Fruit fly (Drosophila melanogaster) whole organism, embryonic: ENCODE data around the gene Megf8.

Experiments
- Antp ChIP-seq: fragments of 200-800 bp; sonication (Bioruptor generic); optimal IDR thresholded peaks from 3 replicates; lab custom pipeline; 2016; ENCODE audit warnings: missing biosample characterization, missing genetic modification characterization
- CG1024 ChIP-seq: fragments of 200-800 bp; sonication (Bioruptor generic); IDR thresholded peaks from 2 replicates; pipeline ENCODE4 v1.3.6; 2022; ENCODE audit warnings: missing biosample characterization, missing genetic modification characterization
- CG11247 ChIP-seq: fragments of 200-800 bp; sonication (Bioruptor generic); IDR thresholded peaks from 2 replicates; pipeline ENCODE4 v1.3.6; 2022; ENCODE audit warnings: missing biosample characterization, missing genetic modification characterization
- CG11560 ChIP-seq: fragments of 200-800 bp; sonication (Bioruptor generic); IDR thresholded peaks from 3 replicates; pipeline ENCODE4 v1.3.6; 2022; ENCODE audit warnings: missing biosample characterization, missing genetic modification characterization
- CG12155 ChIP-seq: fragments of 200-800 bp; sonication (Bioruptor generic); optimal IDR thresholded peaks from 3 replicates; lab custom pipeline; 2016; ENCODE audit warnings: missing biosample characterization, missing genetic modification characterization
- CG13296 ChIP-seq: fragments of 200-800 bp; sonication (Bioruptor generic); optimal IDR thresholded peaks from 3 replicates; lab custom pipeline; 2018; ENCODE audit warnings: missing biosample characterization, mild to moderate bottlenecking, missing genetic modification characterization
- CG13624 ChIP-seq: fragments of 200-800 bp; sonication (Bioruptor generic); optimal IDR thresholded peaks from 2 replicates; lab custom pipeline; 2016; ENCODE audit warnings: missing biosample characterization, missing genetic modification characterization
- CG14441 ChIP-seq: fragments of 200-800 bp; sonication (Bioruptor generic); IDR thresholded peaks from 2 replicates; pipeline ENCODE4 v1.3.6; 2022; ENCODE audit warnings: missing biosample characterization, missing genetic modification characterization
- CG14860 ChIP-seq: fragments of 200-800 bp; sonication (Bioruptor generic); IDR thresholded peaks from 3 replicates; pipeline ENCODE4 v1.3.6; 2022; ENCODE audit warnings: missing biosample characterization, missing genetic modification characterization; ENCODE audit not compliant: partially characterized antibody
- CG15514 ChIP-seq: fragments of 200-800 bp; sonication (Bioruptor generic); optimal IDR thresholded peaks from 3 replicates; lab custom pipeline; 2017; ENCODE audit warnings: missing biosample characterization, missing genetic modification characterization, mild to moderate bottlenecking, moderate library complexity, missing genetic modification reagents
- CG15601 ChIP-seq: fragments of 200-800 bp; sonication (Bioruptor generic); optimal IDR thresholded peaks from 3 replicates; lab custom pipeline; 2019; ENCODE audit warnings: missing biosample characterization, mild to moderate bottlenecking, missing genetic modification characterization, moderate library complexity
- CG17186 ChIP-seq: fragments of 200-800 bp; sonication (Bioruptor generic); optimal IDR thresholded peaks from 3 replicates; lab custom pipeline; 2017; ENCODE audit warnings: missing biosample characterization, missing genetic modification reagents, missing genetic modification characterization
- CG2712 ChIP-seq: fragments of 200-800 bp; optimal IDR thresholded peaks from 3 replicates; lab custom pipeline; 2019; ENCODE audit warnings: missing biosample characterization, mild to moderate bottlenecking, missing genetic modification characterization, moderate library complexity
- CG2889 ChIP-seq: fragments of 200-800 bp; sonication (Bioruptor generic); IDR thresholded peaks from 3 replicates; pipeline ENCODE4 v1.3.6; 2022; ENCODE audit warnings: missing biosample characterization, missing genetic modification characterization
- CG30020 ChIP-seq: fragments of 200-800 bp; optimal IDR thresholded peaks from 2 replicates; lab custom pipeline; 2019; ENCODE audit warnings: missing biosample characterization, mild to moderate bottlenecking, missing genetic modification characterization, moderate library complexity
- CG34224 ChIP-seq: fragments of 200-800 bp; sonication (Bioruptor generic); IDR thresholded peaks from 3 replicates; pipeline ENCODE4 v1.3.6; 2022; ENCODE audit warnings: missing biosample characterization, missing genetic modification characterization; ENCODE audit not compliant: partially characterized antibody
- CG3847 ChIP-seq: fragments of 200-800 bp; sonication (Bioruptor generic); IDR thresholded peaks from 2 replicates; pipeline ENCODE4 v1.3.6; 2022; ENCODE audit warnings: missing biosample characterization, missing genetic modification characterization
- CG4617 ChIP-seq: fragments of 200-800 bp; sonication (Bioruptor generic); optimal IDR thresholded peaks from 3 replicates; lab custom pipeline; 2016; ENCODE audit warnings: missing biosample characterization, missing genetic modification characterization, borderline replicate concordance
- CG4707 ChIP-seq: fragments of 200-800 bp; sonication (Bioruptor generic); optimal IDR thresholded peaks from 2 replicates; lab custom pipeline; 2018; ENCODE audit warnings: missing biosample characterization, mild to moderate bottlenecking, missing genetic modification characterization, moderate library complexity
- CG4730 ChIP-seq: fragments of 200-800 bp; sonication (Bioruptor generic); IDR thresholded peaks from 2 replicates; pipeline ENCODE4 v1.3.6; 2022; ENCODE audit warnings: missing biosample characterization, missing genetic modification characterization
- CG8281 ChIP-seq: fragments of 200-800 bp; sonication (Bioruptor generic); optimal IDR thresholded peaks from 2 replicates; lab custom pipeline; 2018; ENCODE audit warnings: missing biosample characterization, mild to moderate bottlenecking, missing genetic modification characterization, moderate library complexity
- CG8290 ChIP-seq, 3 experiments: fragments of 200-800 bp; sonication (Bioruptor generic); optimal IDR thresholded peaks; 2 replicates each; lab custom pipeline; 2016 to 2019; ENCODE audit warnings: missing biosample characterization in 3 of 3, missing genetic modification characterization in 3 of 3, mild to moderate bottlenecking in 2 of 3, moderate library complexity in 1 of 3
- CG9932 ChIP-seq: fragments of 200-800 bp; sonication (Bioruptor generic); IDR thresholded peaks from 2 replicates; pipeline ENCODE4 v1.3.6; 2022; ENCODE audit warnings: missing biosample characterization, missing genetic modification characterization
- Camta ChIP-seq: fragments of 200-800 bp; sonication (Bioruptor generic); optimal IDR thresholded peaks from 2 replicates; lab custom pipeline; 2016; ENCODE audit warnings: missing biosample characterization, missing genetic modification characterization
- Drgx ChIP-seq: fragments of 200-800 bp; sonication (Bioruptor generic); IDR thresholded peaks from 2 replicates; pipeline ENCODE4 v1.3.6; 2022; ENCODE audit warnings: missing biosample characterization, missing genetic modification characterization
- Gug ChIP-seq: fragments of 200-800 bp; sonication (Bioruptor generic); IDR thresholded peaks from 4 replicates; pipeline ENCODE4 v1.3.6; 2022; ENCODE audit warnings: missing biosample characterization, missing genetic modification characterization
- Hmr ChIP-seq: fragments of 200-800 bp; sonication (Bioruptor generic); optimal IDR thresholded peaks from 3 replicates; lab custom pipeline; 2017; ENCODE audit warnings: mild to moderate bottlenecking, missing biosample characterization, missing genetic modification reagents, missing genetic modification characterization
- Hr78 ChIP-seq, 2 experiments: fragments of 200-800 bp in 1 of 2; fragments of >200 bp in 1 of 2; sonication (Bioruptor generic) in 1 of 2; optimal IDR thresholded peaks; 2 replicates each; lab custom pipeline; 2017 to 2019; ENCODE audit warnings: missing biosample characterization in 2 of 2, missing genetic modification characterization in 2 of 2, mild to moderate bottlenecking in 1 of 2, moderate library complexity in 1 of 2
- Lim3 ChIP-seq: fragments of 200-800 bp; sonication (Bioruptor generic); IDR thresholded peaks from 2 replicates; pipeline ENCODE4 v1.3.6; 2022; ENCODE audit warnings: missing biosample characterization, missing genetic modification characterization
- Pdp1 ChIP-seq, 2 experiments: fragments of 200-800 bp; sonication (Bioruptor generic); optimal IDR thresholded peaks; 3 replicates each; lab custom pipeline; 2016; ENCODE audit warnings: missing biosample characterization in 2 of 2, missing genetic modification characterization in 2 of 2, mild to moderate bottlenecking in 1 of 2, moderate library complexity in 1 of 2
- Sin3A ChIP-seq: fragments of >200 bp; optimal IDR thresholded peaks from 2 replicates; lab custom pipeline; 2018
- Trl ChIP-seq, 3 experiments: fragments of >200 bp in 2 of 3; fragments of 200-800 bp in 1 of 3; sonication (Bioruptor generic) in 1 of 3; optimal IDR thresholded peaks; 2 replicates in 1 of 3; 3 replicates in 2 of 3; lab custom pipeline; 2016 to 2017; ENCODE audit warnings: missing biosample characterization in 1 of 3, missing genetic modification characterization in 1 of 3
- Usf ChIP-seq: fragments of 200-800 bp; sonication (Bioruptor generic); optimal IDR thresholded peaks from 2 replicates; lab custom pipeline; 2017; ENCODE audit warnings: missing genotype, missing biosample characterization, missing genetic modification characterization
- Vsx1 ChIP-seq: fragments of 200-800 bp; sonication (Bioruptor generic); optimal IDR thresholded peaks from 2 replicates; lab custom pipeline; 2017; ENCODE audit warnings: missing biosample characterization, mild to moderate bottlenecking, missing genetic modification characterization, missing genetic modification reagents
- cg ChIP-seq: fragments of 200-800 bp; sonication (Bioruptor generic); optimal IDR thresholded peaks from 3 replicates; lab custom pipeline; 2019; ENCODE audit warnings: missing biosample characterization, mild to moderate bottlenecking, missing genetic modification characterization, moderate library complexity
- chn ChIP-seq: fragments of 200-800 bp; sonication (Bioruptor generic); optimal IDR thresholded peaks from 2 replicates; lab custom pipeline; 2016; ENCODE audit warnings: missing biosample characterization, missing genetic modification characterization
- crol ChIP-seq: fragments of 200-800 bp; sonication (Bioruptor generic); IDR thresholded peaks from 2 replicates; pipeline ENCODE4 v1.3.6; 2022; ENCODE audit warnings: missing biosample characterization, missing genetic modification characterization
- da ChIP-seq: fragments of 200-800 bp; sonication (Bioruptor generic); optimal IDR thresholded peaks from 2 replicates; lab custom pipeline; 2016; ENCODE audit warnings: missing biosample characterization, missing genetic modification characterization
- dmrt99B ChIP-seq: fragments of 200-800 bp; sonication (Bioruptor generic); optimal IDR thresholded peaks from 2 replicates; lab custom pipeline; 2018; ENCODE audit warnings: missing biosample characterization, mild to moderate bottlenecking, missing genetic modification characterization, moderate library complexity
- ewg ChIP-seq: fragments of 200-800 bp; sonication (Bioruptor generic); optimal IDR thresholded peaks from 3 replicates; lab custom pipeline; 2017; ENCODE audit warnings: mild to moderate bottlenecking, missing biosample characterization, missing genetic modification reagents, missing genetic modification characterization
- fd102C ChIP-seq: fragments of 200-800 bp; sonication (Bioruptor generic); optimal IDR thresholded peaks from 2 replicates; lab custom pipeline; 2018; ENCODE audit warnings: missing biosample characterization, mild to moderate bottlenecking, missing genetic modification characterization, moderate library complexity
- gsb ChIP-seq: fragments of 200-800 bp; sonication (Bioruptor generic); IDR thresholded peaks from 2 replicates; pipeline ENCODE4 v1.3.6; 2022; ENCODE audit warnings: missing biosample characterization, missing genetic modification characterization
- h ChIP-seq: fragments of >200 bp; optimal IDR thresholded peaks from 2 replicates; lab custom pipeline; 2017
- mirr ChIP-seq: fragments of 200-800 bp; sonication (Bioruptor generic); optimal IDR thresholded peaks from 3 replicates; lab custom pipeline; 2018; ENCODE audit warnings: missing biosample characterization, mild to moderate bottlenecking, missing genetic modification characterization
- pho ChIP-seq: fragments of 200-800 bp; sonication (Bioruptor generic); optimal IDR thresholded peaks from 2 replicates; lab custom pipeline; 2016; ENCODE audit warnings: missing biosample characterization, missing genetic modification characterization
- rib ChIP-seq: fragments of 200-800 bp; sonication (Bioruptor generic); IDR thresholded peaks from 2 replicates; pipeline ENCODE4 v1.3.6; 2022; ENCODE audit warnings: missing biosample characterization, missing genetic modification characterization
- ttk ChIP-seq: fragments of 200-800 bp; sonication (Bioruptor generic); IDR thresholded peaks from 2 replicates; pipeline ENCODE4 v2.1.2; 2022; ENCODE audit warnings: missing biosample characterization, missing genetic modification characterization
- yki ChIP-seq: fragments of >200 bp; optimal IDR thresholded peaks from 3 replicates; lab custom pipeline; 2018
- zfh2 ChIP-seq: fragments of 200-800 bp; sonication (Bioruptor generic); optimal IDR thresholded peaks from 2 replicates; lab custom pipeline; 2016; ENCODE audit warnings: missing biosample characterization, missing genetic modification characterization

Gene Megf8

dm6 chr2L:8083427-8084295 lies 40.4 kb downstream of the Megf8 start (continued):
- TF ChIP-seq Hr78 (GFP tag; optimal IDR thresholded peaks at IDR 0.05; lab: Kevin White, UChicago) (peak in 1 of 2 experiments; percentile 94), dmrt99B (tag; lab: Kevin White, UChicago) (no peak), CG11247 (GFP tag; lab: Robert Waterston, UW) (no peak), ttk (GFP tag; lab: Robert Waterston, UW) (no peak), CG15514 (GFP tag; lab: Kevin White, UChicago) (no peak), CG15601 (no peak), CG4617 (peak; percentile 54), da (no peak), CG17186 (GFP tag; lab: Kevin White, UChicago) (no peak), Drgx (peak; percentile 64), gsb (GFP tag; lab: Robert Waterston, UW) (no peak), Vsx1 (GFP tag; lab: Kevin White, UChicago) (no peak), CG34224 (GFP tag; lab: Robert Waterston, UW) (no peak; the same call in 1 of the 3 replicates), CG11560 (tag; lab: Robert Waterston, UW) (no peak), CG2889 (no peak), CG2712 (no peak), fd102C (no peak), ewg (GFP tag; lab: Kevin White, UChicago) (peak; percentile 12), CG3847 (GFP tag; lab: Robert Waterston, UW) (no peak), CG14441 (GFP tag; lab: Robert Waterston, UW) (no peak), zfh2 (no peak), Usf (GFP tag; lab: Kevin White, UChicago) (no peak), h (lab: Kevin White, UChicago) (no peak), crol (no peak), CG8281 (tag; lab: Kevin White, UChicago) (no peak), rib (no peak), CG12155 (no peak), Camta (no peak), CG13624 (GFP tag; lab: Kevin White, UChicago) (no peak), Gug (no peak), CG4730 (GFP tag; lab: Robert Waterston, UW) (no peak), Hmr (GFP tag; lab: Kevin White, UChicago) (no peak), CG14860 (GFP tag; lab: Robert Waterston, UW) (no peak), Lim3 (GFP tag; lab: Robert Waterston, UW) (no peak), chn (no peak), Sin3A (lab: Kevin White, UChicago) (no peak), CG13296 (GFP tag; lab: Kevin White, UChicago) (no peak), yki (lab: Kevin White, UChicago) (peak; percentile 38), CG9932 (GFP tag; lab: Robert Waterston, UW) (no peak), CG30020 (tag; lab: Kevin White, UChicago) (no peak), Pdp1 (GFP tag; optimal IDR thresholded peaks at IDR 0.05; lab: Kevin White, UChicago) (peak in 1 of 2 experiments; percentile 89), CG4707 (no peak), CG8290 (GFP tag; optimal IDR thresholded peaks at IDR 0.05; lab: Kevin White, UChicago) (no peak), CG8290 (tag; optimal IDR thresholded peaks at IDR 0.05; lab: Kevin White, UChicago) (peak in 1 of 2 experiments; percentile 58), Trl (optimal IDR thresholded peaks at IDR 0.05; lab: Kevin White, UChicago) (peak; percentile 81 to 93), Trl (GFP tag; optimal IDR thresholded peaks at IDR 0.05; lab: Kevin White, UChicago) (peak; percentile 29), Antp (GFP tag; lab: Kevin White, UChicago) (no peak), pho (GFP tag; lab: Kevin White, UChicago) (no peak), mirr (GFP tag; lab: Kevin White, UChicago) (peak; percentile 45), CG1024 (GFP tag; lab: Robert Waterston, UW) (no peak), cg (GFP tag; lab: Kevin White, UChicago) (peak; percentile 100)
